Worm (Caenorhabditis elegans) whole organism, L1 larva: ENCODE data around the gene ZK353.9.
A peak's percentile ranks its signal among the peaks of the same experiment; 100 is the strongest.

ENCODE experiments used
- ceh-88 ChIP-seq: fragments of 200-800 bp; sonication (Bioruptor generic); IDR thresholded peaks from 2 replicates; pipeline ENCODE4 v1.3.6; 2022; ENCODE audit warnings: missing genetic modification characterization, missing compliant biosample characterization
- dpl-1 ChIP-seq, 3 experiments: fragments of 150-350 bp in 2 of 3; sonication (generic microtip) in 1 of 3; optimal IDR thresholded peaks; 2 replicates each; lab custom pipeline; 2014 to 2017; ENCODE audit warnings: missing biosample characterization in 3 of 3, missing genetic modification characterization in 3 of 3, missing genetic modification reagents in 3 of 3
- efl-1 ChIP-seq, 4 experiments: fragments of 150-350 bp; optimal IDR thresholded peaks in 3 of 4; peaks in 1 of 4; 1 replicate in 1 of 4; 2 replicates in 3 of 4; lab custom pipeline; 2014; ENCODE audit warnings: missing biosample characterization in 2 of 4, missing genetic modification characterization in 2 of 4, missing genetic modification reagents in 2 of 4
- hlh-17 ChIP-seq: fragments of 200-800 bp; sonication (Bioruptor generic); optimal IDR thresholded peaks from 2 replicates; lab custom pipeline; 2018; ENCODE audit warnings: missing genetic modification characterization, mild to moderate bottlenecking, missing compliant biosample characterization, moderate library complexity, borderline replicate concordance
- lin-13 ChIP-seq: fragments of 150-350 bp; optimal IDR thresholded peaks from 2 replicates; lab custom pipeline; 2014; ENCODE audit warnings: missing biosample characterization, missing genetic modification reagents, missing genetic modification characterization

ce11 chrIII:8457605-8458004, 48.3 kb downstream of the ZK353.9 start:
- TF ChIP-seq ceh-88 (GFP tag; lab: Robert Waterston, UW) (no peak), hlh-17 (GFP tag; lab: Kevin White, UChicago) (no peak), efl-1 (optimal IDR thresholded peaks at IDR 0.05; lab: Kevin White, UChicago) (no peak), efl-1 (GFP tag; optimal IDR thresholded peaks at IDR 0.05 in 1 of 2; lab: Kevin White, UChicago) (peak in 1 of 2 experiments; percentile 51), lin-13 (GFP tag; lab: Kevin White, UChicago) (no peak), dpl-1 (GFP tag; optimal IDR thresholded peaks at IDR 0.05; lab: Kevin White, UChicago) (no peak)
